Fruit fly (Drosophila melanogaster) whole organism, embryonic: ENCODE data around the gene CG18281.

Source experiments
- C15 ChIP-seq: fragments of 200-800 bp; sonication (Bioruptor generic); IDR thresholded peaks from 3 replicates; pipeline ENCODE4 v1.3.6; 2022; ENCODE audit warnings: missing biosample characterization, missing genetic modification characterization
- CG10543 ChIP-seq: fragments of 200-800 bp; sonication (Bioruptor generic); optimal IDR thresholded peaks from 3 replicates; lab custom pipeline; 2017; ENCODE audit warnings: missing biosample characterization, mild to moderate bottlenecking, missing genetic modification characterization, moderate library complexity
- CG11560 ChIP-seq: fragments of 200-800 bp; sonication (Bioruptor generic); IDR thresholded peaks from 3 replicates; pipeline ENCODE4 v1.3.6; 2022; ENCODE audit warnings: missing biosample characterization, missing genetic modification characterization
- CG11695 ChIP-seq: fragments of 200-800 bp; sonication (Bioruptor generic); IDR thresholded peaks from 3 replicates; pipeline ENCODE4 v1.3.6; 2022; ENCODE audit warnings: missing biosample characterization, missing genetic modification characterization
- CG12299 ChIP-seq: fragments of 200-800 bp; sonication (Bioruptor generic); optimal IDR thresholded peaks from 2 replicates; lab custom pipeline; 2018; ENCODE audit warnings: missing biosample characterization, mild to moderate bottlenecking, missing genetic modification characterization
- CG15601 ChIP-seq: fragments of 200-800 bp; sonication (Bioruptor generic); optimal IDR thresholded peaks from 3 replicates; lab custom pipeline; 2019; ENCODE audit warnings: missing biosample characterization, mild to moderate bottlenecking, missing genetic modification characterization, moderate library complexity
- CG1603 ChIP-seq: fragments of 200-800 bp; sonication (Bioruptor generic); optimal IDR thresholded peaks from 2 replicates; lab custom pipeline; 2019; ENCODE audit warnings: missing biosample characterization, mild to moderate bottlenecking, missing genetic modification characterization, moderate library complexity
- CG17359 ChIP-seq: fragments of 200-800 bp; sonication (Bioruptor generic); optimal IDR thresholded peaks from 3 replicates; lab custom pipeline; 2018; ENCODE audit warnings: missing biosample characterization, mild to moderate bottlenecking, missing genetic modification characterization, moderate library complexity
- CG17568 ChIP-seq: fragments of 200-800 bp; sonication (Bioruptor generic); optimal IDR thresholded peaks from 2 replicates; lab custom pipeline; 2018; ENCODE audit warnings: missing biosample characterization, mild to moderate bottlenecking, missing genetic modification characterization, moderate library complexity
- CG17802 ChIP-seq: fragments of 200-800 bp; sonication (Bioruptor generic); optimal IDR thresholded peaks from 2 replicates; lab custom pipeline; 2018; ENCODE audit warnings: missing biosample characterization, mild to moderate bottlenecking, missing genetic modification characterization, moderate library complexity
- CG17829 ChIP-seq: fragments of 200-800 bp; optimal IDR thresholded peaks from 2 replicates; lab custom pipeline; 2019; ENCODE audit warnings: missing biosample characterization, mild to moderate bottlenecking, missing genetic modification characterization, moderate library complexity
- CG2120 ChIP-seq: fragments of 200-800 bp; sonication (Bioruptor generic); optimal IDR thresholded peaks from 3 replicates; lab custom pipeline; 2016; ENCODE audit warnings: missing biosample characterization, missing genetic modification characterization
- CG30403 ChIP-seq: fragments of 200-800 bp; sonication (Bioruptor generic); optimal IDR thresholded peaks from 3 replicates; lab custom pipeline; 2016; ENCODE audit warnings: missing biosample characterization, missing genetic modification characterization
- CG31441 ChIP-seq: fragments of 200-800 bp; sonication (Bioruptor generic); IDR thresholded peaks from 2 replicates; pipeline ENCODE4 v1.3.6; 2022; ENCODE audit warnings: missing biosample characterization, missing genetic modification characterization
- CG6254 ChIP-seq: fragments of 200-800 bp; sonication (Bioruptor generic); optimal IDR thresholded peaks from 3 replicates; lab custom pipeline; 2017; ENCODE audit warnings: mild to moderate bottlenecking, missing biosample characterization, missing genetic modification reagents, missing genetic modification characterization
- CG7271 ChIP-seq: fragments of 200-800 bp; sonication (Bioruptor generic); optimal IDR thresholded peaks from 2 replicates; lab custom pipeline; 2018; ENCODE audit warnings: missing biosample characterization, mild to moderate bottlenecking, missing genetic modification characterization, moderate library complexity
- CG7357 ChIP-seq: fragments of 200-800 bp; sonication (Bioruptor generic); IDR thresholded peaks from 3 replicates; pipeline ENCODE4 v1.3.6; 2022; ENCODE audit warnings: missing biosample characterization, missing genetic modification characterization
- CG7786 ChIP-seq: fragments of 200-800 bp; sonication (Bioruptor generic); optimal IDR thresholded peaks from 2 replicates; lab custom pipeline; 2016; ENCODE audit warnings: missing biosample characterization, missing genetic modification characterization
- CG8944 ChIP-seq: fragments of 200-800 bp; sonication (Bioruptor generic); optimal IDR thresholded peaks from 3 replicates; lab custom pipeline; 2016; ENCODE audit warnings: missing biosample characterization, missing genetic modification characterization
- CG9609 ChIP-seq: fragments of 200-800 bp; sonication (Bioruptor generic); optimal IDR thresholded peaks from 3 replicates; lab custom pipeline; 2016; ENCODE audit warnings: missing biosample characterization, missing genetic modification characterization
- CG9797 ChIP-seq: fragments of 200-800 bp; sonication (Bioruptor generic); optimal IDR thresholded peaks from 3 replicates; lab custom pipeline; 2018; ENCODE audit warnings: missing biosample characterization, mild to moderate bottlenecking, missing genetic modification characterization
- Doc3 ChIP-seq: fragments of 200-800 bp; sonication (Bioruptor generic); IDR thresholded peaks from 3 replicates; pipeline ENCODE4 v1.3.6; 2022; ENCODE audit warnings: missing biosample characterization, missing genetic modification characterization; ENCODE audit not compliant: partially characterized antibody
- Fer3 ChIP-seq: fragments of 200-800 bp; sonication (Bioruptor generic); optimal IDR thresholded peaks from 2 replicates; lab custom pipeline; 2018; ENCODE audit warnings: missing biosample characterization, mild to moderate bottlenecking, missing genetic modification characterization, moderate library complexity
- H15 ChIP-seq: fragments of 200-800 bp; sonication (Bioruptor generic); IDR thresholded peaks from 3 replicates; pipeline ENCODE4 v1.3.6; 2022; ENCODE audit warnings: missing biosample characterization, missing genetic modification characterization
- Hsf ChIP-seq: fragments of 200-800 bp; sonication (Bioruptor generic); optimal IDR thresholded peaks from 3 replicates; lab custom pipeline; 2016; ENCODE audit warnings: missing biosample characterization, missing genetic modification characterization
- Oaz ChIP-seq: fragments of 200-800 bp; sonication (Bioruptor generic); IDR thresholded peaks from 2 replicates; pipeline ENCODE4 v1.3.6; 2022; ENCODE audit warnings: missing biosample characterization, missing genetic modification characterization
- Xbp1 ChIP-seq: fragments of 200-800 bp; sonication (Bioruptor generic); optimal IDR thresholded peaks from 3 replicates; lab custom pipeline; 2016; ENCODE audit warnings: missing biosample characterization, mild to moderate bottlenecking, missing genetic modification characterization
- cg ChIP-seq: fragments of 200-800 bp; sonication (Bioruptor generic); optimal IDR thresholded peaks from 3 replicates; lab custom pipeline; 2019; ENCODE audit warnings: missing biosample characterization, mild to moderate bottlenecking, missing genetic modification characterization, moderate library complexity
- dati ChIP-seq: fragments of 200-800 bp; sonication (Bioruptor generic); IDR thresholded peaks from 2 replicates; pipeline ENCODE4 v1.3.6; 2022; ENCODE audit warnings: missing biosample characterization, missing genetic modification characterization
- disco-r ChIP-seq: fragments of 200-800 bp; sonication (Bioruptor generic); optimal IDR thresholded peaks from 2 replicates; lab custom pipeline; 2016; ENCODE audit warnings: missing biosample characterization, missing genetic modification characterization
- dmrt99B ChIP-seq: fragments of 200-800 bp; sonication (Bioruptor generic); optimal IDR thresholded peaks from 2 replicates; lab custom pipeline; 2018; ENCODE audit warnings: missing biosample characterization, mild to moderate bottlenecking, missing genetic modification characterization, moderate library complexity
- emc ChIP-seq: fragments of 200-800 bp; sonication (Bioruptor generic); optimal IDR thresholded peaks from 2 replicates; lab custom pipeline; 2016; ENCODE audit warnings: missing biosample characterization, missing genetic modification characterization
- eve ChIP-seq, 2 experiments: fragments of >200 bp; optimal IDR thresholded peaks; 2 replicates each; lab custom pipeline; 2017; ENCODE audit warnings: missing biosample characterization in 2 of 2, missing genetic modification characterization in 2 of 2
- ewg ChIP-seq: fragments of 200-800 bp; sonication (Bioruptor generic); optimal IDR thresholded peaks from 3 replicates; lab custom pipeline; 2017; ENCODE audit warnings: mild to moderate bottlenecking, missing biosample characterization, missing genetic modification reagents, missing genetic modification characterization
- fd102C ChIP-seq: fragments of 200-800 bp; sonication (Bioruptor generic); optimal IDR thresholded peaks from 2 replicates; lab custom pipeline; 2018; ENCODE audit warnings: missing biosample characterization, mild to moderate bottlenecking, missing genetic modification characterization, moderate library complexity
- fd96Cb ChIP-seq: fragments of 200-800 bp; sonication (Bioruptor generic); optimal IDR thresholded peaks from 2 replicates; lab custom pipeline; 2018; ENCODE audit warnings: missing biosample characterization, mild to moderate bottlenecking, missing genetic modification characterization, moderate library complexity
- gcm2 ChIP-seq: fragments of 200-800 bp; sonication (Bioruptor generic); optimal IDR thresholded peaks from 2 replicates; lab custom pipeline; 2016; ENCODE audit warnings: missing biosample characterization, missing genetic modification characterization
- gem ChIP-seq: fragments of 200-800 bp; sonication (Bioruptor generic); optimal IDR thresholded peaks from 2 replicates; lab custom pipeline; 2019; ENCODE audit warnings: missing biosample characterization, mild to moderate bottlenecking, missing genetic modification characterization, moderate library complexity
- gsb ChIP-seq: fragments of 200-800 bp; sonication (Bioruptor generic); IDR thresholded peaks from 2 replicates; pipeline ENCODE4 v1.3.6; 2022; ENCODE audit warnings: missing biosample characterization, missing genetic modification characterization
- her ChIP-seq: fragments of 200-800 bp; sonication (Bioruptor generic); optimal IDR thresholded peaks from 2 replicates; lab custom pipeline; 2016; ENCODE audit warnings: missing biosample characterization, missing genetic modification characterization
- kay ChIP-seq: fragments of 200-800 bp; sonication (Bioruptor generic); optimal IDR thresholded peaks from 2 replicates; lab custom pipeline; 2016; ENCODE audit warnings: missing biosample characterization, missing genetic modification characterization
- lola ChIP-seq, 3 experiments: fragments of >200 bp in 2 of 3; fragments of 200-800 bp in 1 of 3; sonication (Bioruptor generic) in 1 of 3; optimal IDR thresholded peaks; 2 replicates each; lab custom pipeline; 2017 to 2019; ENCODE audit warnings: missing biosample characterization in 3 of 3, missing genetic modification characterization in 3 of 3, mild to moderate bottlenecking in 1 of 3, moderate library complexity in 1 of 3
- lov ChIP-seq, 2 experiments: fragments of 200-800 bp in 1 of 2; fragments of >200 bp in 1 of 2; sonication (Bioruptor generic) in 1 of 2; IDR thresholded peaks in 1 of 2; optimal IDR thresholded peaks in 1 of 2; 2 replicates in 1 of 2; 3 replicates in 1 of 2; pipeline versions ENCODE4 v1.3.6 to Lab custom; 2017 to 2022; ENCODE audit warnings: missing biosample characterization in 1 of 2, missing genetic modification characterization in 1 of 2
- peb ChIP-seq: fragments of 200-800 bp; sonication (Bioruptor generic); IDR thresholded peaks from 2 replicates; pipeline ENCODE4 v1.3.6; 2022; ENCODE audit warnings: missing biosample characterization, missing genetic modification characterization
- pho ChIP-seq: fragments of 200-800 bp; sonication (Bioruptor generic); optimal IDR thresholded peaks from 2 replicates; lab custom pipeline; 2016; ENCODE audit warnings: missing biosample characterization, missing genetic modification characterization
- pita ChIP-seq: fragments of 200-800 bp; sonication (Bioruptor generic); optimal IDR thresholded peaks from 2 replicates; lab custom pipeline; 2017; ENCODE audit warnings: missing biosample characterization, mild to moderate bottlenecking, missing genetic modification characterization
- ranshi ChIP-seq: fragments of 200-800 bp; sonication (Bioruptor generic); IDR thresholded peaks from 2 replicates; pipeline ENCODE4 v1.3.6; 2022; ENCODE audit warnings: missing biosample characterization, missing genetic modification characterization
- repo ChIP-seq: fragments of 200-800 bp; sonication (Bioruptor generic); optimal IDR thresholded peaks from 2 replicates; lab custom pipeline; 2016; ENCODE audit warnings: missing biosample characterization, missing genetic modification characterization
- run ChIP-seq: fragments of 200-800 bp; sonication (Bioruptor generic); optimal IDR thresholded peaks from 3 replicates; lab custom pipeline; 2018; ENCODE audit warnings: missing biosample characterization, mild to moderate bottlenecking, missing genetic modification characterization
- ssp ChIP-seq: fragments of 200-800 bp; sonication (Bioruptor generic); IDR thresholded peaks from 2 replicates; pipeline ENCODE4 v1.3.6; 2022; ENCODE audit warnings: missing biosample characterization, missing genetic modification characterization
- tio ChIP-seq: fragments of 200-800 bp; sonication (Bioruptor generic); optimal IDR thresholded peaks from 2 replicates; lab custom pipeline; 2017; ENCODE audit warnings: missing biosample characterization, missing genetic modification characterization, inconsistent platforms

The CG18281 gene

DNA sequence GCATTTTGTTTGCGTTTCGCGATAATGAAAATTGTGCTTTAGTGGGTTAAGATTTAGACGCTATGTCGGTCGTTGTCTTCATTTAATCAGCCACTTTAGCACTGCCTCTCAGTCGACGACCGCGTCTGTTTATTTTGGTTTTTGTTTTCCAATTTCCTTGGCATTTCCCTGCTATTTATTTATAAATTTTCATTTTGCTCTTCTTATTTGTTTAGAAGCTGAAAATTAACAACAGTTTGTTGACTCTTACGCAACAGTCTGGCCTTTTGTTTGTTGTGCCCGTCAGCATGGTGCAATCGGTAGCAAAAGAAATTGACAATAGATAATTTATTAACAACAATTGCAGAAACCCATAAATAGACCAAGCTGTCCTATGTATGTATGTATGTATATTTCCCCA lies 7.9 kb downstream of the CG18281 start (continued):
- TF ChIP-seq CG7357 (no peak), CG17359 (peak; percentile 39), emc (GFP tag; lab: Kevin White, UChicago) (no peak), fd102C (peak; percentile 42), kay (no peak), lov (optimal IDR thresholded peaks at IDR 0.05; lab: Kevin White, UChicago) (no peak), lov (GFP tag; IDR thresholded peaks at IDR 0.05; lab: Robert Waterston, UW) (0 out of 3 replicates have a peak, but pooled peaks have one; percentile 43), Xbp1 (GFP tag; lab: Kevin White, UChicago) (no peak), ewg (GFP tag; lab: Kevin White, UChicago) (no peak), CG7271 (no peak), CG17829 (no peak), CG9609 (GFP tag; lab: Kevin White, UChicago) (no peak), tio (no peak), gem (tag; lab: Kevin White, UChicago) (peak; percentile 22), peb (GFP tag; lab: Robert Waterston, UW) (no peak), CG2120 (GFP tag; lab: Kevin White, UChicago) (no peak), dmrt99B (tag; lab: Kevin White, UChicago) (no peak), CG11695 (no peak), eve (GFP tag; optimal IDR thresholded peaks at IDR 0.05; lab: Kevin White, UChicago) (no peak), lola (GFP tag; optimal IDR thresholded peaks at IDR 0.05; lab: Kevin White, UChicago) (peak in 1 of 3 experiments; percentile 14), CG1603 (no peak), Oaz (GFP tag; lab: Robert Waterston, UW) (no peak), Hsf (GFP tag; lab: Kevin White, UChicago) (no peak), CG12299 (no peak), gcm2 (GFP tag; lab: Kevin White, UChicago) (no peak), ranshi (GFP tag; lab: Robert Waterston, UW) (no peak), CG9797 (no peak), fd96Cb (tag; lab: Kevin White, UChicago) (no peak), gsb (GFP tag; lab: Robert Waterston, UW) (no peak), CG30403 (GFP tag; lab: Kevin White, UChicago) (no peak), pho (GFP tag; lab: Kevin White, UChicago) (no peak), run (tag; lab: Kevin White, UChicago) (no peak), dati (GFP tag; lab: Robert Waterston, UW) (no peak), H15 (GFP tag; lab: Robert Waterston, UW) (no peak), CG6254 (GFP tag; lab: Kevin White, UChicago) (peak; percentile 49), CG7786 (GFP tag; lab: Kevin White, UChicago) (no peak), Doc3 (GFP tag; lab: Robert Waterston, UW) (no peak), CG10543 (GFP tag; lab: Kevin White, UChicago) (no peak), Fer3 (tag; lab: Kevin White, UChicago) (no peak), repo (GFP tag; lab: Kevin White, UChicago) (no peak), CG17568 (peak; percentile 31), C15 (GFP tag; lab: Robert Waterston, UW) (no peak), CG17802 (tag; lab: Kevin White, UChicago) (no peak), CG8944 (no peak), disco-r (GFP tag; lab: Kevin White, UChicago) (no peak), CG15601 (tag; lab: Kevin White, UChicago) (peak; percentile 28), her (GFP tag; lab: Kevin White, UChicago) (no peak), ssp (no peak), CG11560 (tag; lab: Robert Waterston, UW) (no peak), cg (GFP tag; lab: Kevin White, UChicago) (no peak), CG31441 (GFP tag; lab: Robert Waterston, UW) (no peak), pita (GFP tag; lab: Kevin White, UChicago) (no peak)
